Worm (Caenorhabditis elegans) whole organism, L4/young adult: ENCODE measurements around the gene cct-2.

Experiments used
- dao-5 ChIP-seq: sonication (generic microtip); optimal IDR thresholded peaks from 2 replicates; lab custom pipeline; 2016; ENCODE audit warnings: missing genotype, missing genetic modification characterization, moderate library complexity, missing compliant biosample characterization
- him-1 ChIP-seq: sonication (generic microtip); optimal IDR thresholded peaks from 2 replicates; lab custom pipeline; 2016; ENCODE audit warnings: missing genotype, missing genetic modification reagents, missing genetic modification characterization, missing compliant biosample characterization

DNA sequence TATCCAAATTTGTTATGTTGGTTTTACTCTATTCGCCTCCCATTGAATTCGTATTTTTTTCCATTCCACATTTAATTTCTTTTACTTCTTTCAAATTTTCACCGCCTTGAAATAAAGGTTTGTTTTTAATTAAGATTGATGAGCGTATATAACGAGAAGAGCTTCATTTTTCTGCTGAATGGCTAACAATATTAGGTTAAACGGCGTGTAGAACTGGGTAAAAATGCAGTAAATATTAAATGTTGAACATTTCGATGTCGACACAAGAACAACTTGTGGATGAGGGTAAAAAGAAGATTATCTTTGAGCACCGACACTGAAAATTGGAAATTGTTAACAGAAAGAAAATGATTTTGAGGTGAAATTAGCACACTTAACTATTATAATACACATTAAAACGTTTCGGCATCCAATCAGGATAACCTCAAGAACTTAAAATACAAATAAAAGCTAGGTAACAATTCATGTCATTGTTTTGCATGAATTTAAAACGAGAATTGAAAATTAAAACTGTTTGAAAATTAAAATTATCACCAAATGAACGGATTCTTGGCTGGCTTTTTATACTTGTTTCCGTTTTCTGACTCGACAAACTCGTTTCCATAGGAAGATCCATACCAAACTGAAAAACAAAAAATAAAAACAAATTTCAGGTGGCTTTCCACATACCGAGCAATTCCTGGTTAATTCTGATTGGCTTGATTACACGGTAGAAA is 11.5 kb downstream of the cct-2 start:
- TF ChIP-seq him-1 (tag; lab: Kevin White, UChicago) (no peak), dao-5 (tag; lab: Kevin White, UChicago) (no peak)
